Fruit fly (Drosophila melanogaster): ENCODE results near the gene CycH.

Gene CycH

dm6 chr3L:21808003-21808530 lies 13.7 kb upstream of the CycH start (continued):
- TF ChIP-seq sna (GFP tag; IDR thresholded peaks at IDR 0.05; ENCODE audit: partially characterized antibody): no peak
- no peak for TF ChIP-seq repo (GFP tag; optimal IDR thresholded peaks at IDR 0.05)
- TF ChIP-seq CG17802 (tag; optimal IDR thresholded peaks at IDR 0.05): no peak
- no peak for TF ChIP-seq Adf1 (GFP tag; IDR thresholded peaks at IDR 0.05)
- no peak for TF ChIP-seq ab (GFP tag; optimal IDR thresholded peaks at IDR 0.05)
- TF ChIP-seq hth (optimal IDR thresholded peaks at IDR 0.05): no peak
- no peak for TF ChIP-seq sr (GFP tag; IDR thresholded peaks at IDR 0.05)
- TF ChIP-seq oc (tag; optimal IDR thresholded peaks at IDR 0.05): peak; percentile 71
- TF ChIP-seq Rx (GFP tag; IDR thresholded peaks at IDR 0.05): no peak
- peak; percentile 85 for TF ChIP-seq CG10979 (tag; optimal IDR thresholded peaks at IDR 0.05)
- no peak for TF ChIP-seq Ets97D (GFP tag; optimal IDR thresholded peaks at IDR 0.05)
- peak; percentile 35 for TF ChIP-seq run (tag; optimal IDR thresholded peaks at IDR 0.05)
- no peak for TF ChIP-seq CG15073 (GFP tag; optimal IDR thresholded peaks at IDR 0.05)
- peak; percentile 64 for TF ChIP-seq CG13775 (GFP tag; optimal IDR thresholded peaks at IDR 0.05)
- TF ChIP-seq kah (GFP tag; optimal IDR thresholded peaks at IDR 0.05): peak; percentile 12
- TF ChIP-seq bowl (GFP tag; IDR thresholded peaks at IDR 0.05): no peak
- peak; percentile 68 for TF ChIP-seq CG8388 (GFP tag; optimal IDR thresholded peaks at IDR 0.05)
- TF ChIP-seq Lhr (GFP tag; optimal IDR thresholded peaks at IDR 0.05): peak; percentile 1
- peak; percentile 67 for TF ChIP-seq fd96Cb (tag; optimal IDR thresholded peaks at IDR 0.05)
- peak; percentile 50 for TF ChIP-seq CG4820 (GFP tag; optimal IDR thresholded peaks at IDR 0.05)
- TF ChIP-seq salm (tag; optimal IDR thresholded peaks at IDR 0.05): no peak
- peak; percentile 38; the same call in 1 of the 2 replicates for TF ChIP-seq ssp (GFP tag; IDR thresholded peaks at IDR 0.05)
- no peak for TF ChIP-seq ham (GFP tag; IDR thresholded peaks at IDR 0.05)
- no peak for TF ChIP-seq corto (GFP tag; optimal IDR thresholded peaks at IDR 0.05)
- no peak for TF ChIP-seq CG11093 (GFP tag; IDR thresholded peaks at IDR 0.05)
- TF ChIP-seq CG5245 (GFP tag; optimal IDR thresholded peaks at IDR 0.05): peak; percentile 15
- TF ChIP-seq danr (GFP tag; IDR thresholded peaks at IDR 0.05): no peak
- no peak for TF ChIP-seq Doc3 (GFP tag; IDR thresholded peaks at IDR 0.05; ENCODE audit: partially characterized antibody)
- TF ChIP-seq CG12744 (GFP tag; optimal IDR thresholded peaks at IDR 0.05): no peak
- TF ChIP-seq gem (tag; optimal IDR thresholded peaks at IDR 0.05): peak; percentile 87
- peak; percentile 63 for TF ChIP-seq CG6689 (GFP tag; IDR thresholded peaks at IDR 0.05)
- no peak for TF ChIP-seq Dp (GFP tag; optimal IDR thresholded peaks at IDR 0.05)
- TF ChIP-seq Fer3 (tag; optimal IDR thresholded peaks at IDR 0.05): no peak
- no peak for TF ChIP-seq Sin3A (optimal IDR thresholded peaks at IDR 0.05)
- peak; percentile 63 for TF ChIP-seq CG10959 (GFP tag; IDR thresholded peaks at IDR 0.05)
- peak; percentile 52; the same call in 1 of the 3 replicates for TF ChIP-seq ken (GFP tag; IDR thresholded peaks at IDR 0.05)
- TF ChIP-seq CG14014 (GFP tag; IDR thresholded peaks at IDR 0.05): no peak
- no peak for TF ChIP-seq HmgZ (tag; optimal IDR thresholded peaks at IDR 0.05)
- peak; percentile 23 for TF ChIP-seq Atf3 (GFP tag; optimal IDR thresholded peaks at IDR 0.05)
- TF ChIP-seq az2 (GFP tag; optimal IDR thresholded peaks at IDR 0.05): peak; percentile 67
- TF ChIP-seq C15 (GFP tag; IDR thresholded peaks at IDR 0.05): no peak
- TF ChIP-seq CG18011 (GFP tag; optimal IDR thresholded peaks at IDR 0.05): no peak
- peak; percentile 86 for TF ChIP-seq Deaf1 (tag; optimal IDR thresholded peaks at IDR 0.05)
- TF ChIP-seq Sry-β (GFP tag; optimal IDR thresholded peaks at IDR 0.05): no peak
- no peak for TF ChIP-seq chm (GFP tag; IDR thresholded peaks at IDR 0.05)
- TF ChIP-seq cas (GFP tag; IDR thresholded peaks at IDR 0.05): 0 out of 2 replicates have a peak, but pooled peaks have one; percentile 10
- TF ChIP-seq unc-4 (GFP tag; IDR thresholded peaks at IDR 0.05; ENCODE audit: partially characterized antibody): no peak
- peak; percentile 54 for TF ChIP-seq CG10654 (GFP tag; optimal IDR thresholded peaks at IDR 0.05)
- peak; percentile 75 for TF ChIP-seq CoRest (tag; optimal IDR thresholded peaks at IDR 0.05)
- no peak for TF ChIP-seq Kr (GFP tag; optimal IDR thresholded peaks at IDR 0.05)
- no peak for TF ChIP-seq PHDP (tag; optimal IDR thresholded peaks at IDR 0.05)

Measured in whole organism, embryonic.